Worm (Caenorhabditis elegans): ENCODE results near the gene T21B6.3.

Gene T21B6.3

DNA sequence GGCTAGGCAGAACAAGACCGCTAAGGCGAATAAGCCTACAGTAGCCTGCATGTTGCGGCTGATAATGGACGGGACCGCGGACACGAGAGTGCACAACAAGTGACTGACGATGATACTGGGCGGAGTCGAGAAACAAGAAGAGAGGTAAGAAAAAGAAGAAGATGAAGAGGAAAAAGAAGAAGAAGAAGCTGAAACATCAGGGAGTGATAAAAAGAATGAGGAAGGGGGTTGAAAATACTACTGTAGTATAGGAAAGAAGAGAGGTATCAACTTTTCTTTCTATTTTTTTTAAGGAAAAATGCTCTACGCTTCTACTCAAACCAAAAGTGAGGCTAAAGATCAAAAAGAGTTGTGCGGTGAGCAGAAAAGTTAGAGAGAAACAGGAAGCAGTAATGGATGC lies at the start of gene T21B6.3:
T21B6.3 (minus strand) TSS at position 101 of the 400 bp plus-strand sequence.
- TF ChIP-seq lsy-2 (tag; optimal IDR thresholded peaks at IDR 0.05) = no peak
- no peak for TF ChIP-seq peb-1 (tag; optimal IDR thresholded peaks at IDR 0.05)
- no peak for TF ChIP-seq zag-1 (tag; optimal IDR thresholded peaks at IDR 0.05)
- TF ChIP-seq dmd-4 (tag; optimal IDR thresholded peaks at IDR 0.05) = no peak
- no peak for TF ChIP-seq snpc-4 (tag; optimal IDR thresholded peaks at IDR 0.05)
- no peak for TF ChIP-seq nhr-25 (tag; optimal IDR thresholded peaks at IDR 0.05)
- TF ChIP-seq nhr-23 (tag; optimal IDR thresholded peaks at IDR 0.05) = no peak
- no peak for TF ChIP-seq Y55F3AM.14 (GFP tag; optimal IDR thresholded peaks at IDR 0.05)
- no peak for TF ChIP-seq unc-39 (tag; optimal IDR thresholded peaks at IDR 0.05)
- no peak for TF ChIP-seq blmp-1 (tag; optimal IDR thresholded peaks at IDR 0.05; ENCODE audit: insufficient read depth)
- no peak for TF ChIP-seq F13H6.1 (tag; optimal IDR thresholded peaks at IDR 0.05)
- TF ChIP-seq sma-9 (GFP tag; optimal IDR thresholded peaks at IDR 0.05) = no peak
- no peak for TF ChIP-seq sma-9 (tag; optimal IDR thresholded peaks at IDR 0.05)
- TF ChIP-seq aly-2 (tag; optimal IDR thresholded peaks at IDR 0.05) = no peak
- TF ChIP-seq ztf-11 (tag; optimal IDR thresholded peaks at IDR 0.05) = no peak

DNA sequence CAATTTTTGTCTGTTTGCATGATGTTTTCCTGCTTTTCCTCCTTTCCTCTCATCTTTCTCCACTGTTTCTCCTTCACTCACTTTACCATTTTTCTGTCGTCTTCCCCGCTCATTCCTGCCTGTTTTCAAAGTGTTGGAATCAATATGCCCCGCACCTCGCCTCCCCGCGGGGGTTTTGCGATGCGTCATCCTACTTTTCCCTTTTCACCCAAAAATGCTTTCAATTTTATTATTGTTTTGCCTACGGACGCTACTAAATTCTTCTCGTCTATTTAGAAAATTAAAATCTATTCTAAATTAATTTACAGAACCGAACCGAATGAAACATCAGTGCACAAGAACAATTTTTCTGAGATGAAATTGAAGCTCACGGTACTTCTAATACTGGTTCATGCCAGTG lies 43.4 kb upstream of the T21B6.3 start, which contains the start of gene ver-3:
ver-3 (plus strand) TSS at position 301 of the 400 bp plus-strand sequence.
- no peak for TF ChIP-seq dmd-4 (tag; optimal IDR thresholded peaks at IDR 0.05)
- no peak for TF ChIP-seq nhr-6 (tag; optimal IDR thresholded peaks at IDR 0.05)
- TF ChIP-seq ztf-4 (tag; optimal IDR thresholded peaks at IDR 0.05) = no peak
- TF ChIP-seq unc-62 (GFP tag; optimal IDR thresholded peaks at IDR 0.05) = no peak
- no peak for TF ChIP-seq peb-1 (tag; optimal IDR thresholded peaks at IDR 0.05)
- no peak for TF ChIP-seq nhr-237 (tag; optimal IDR thresholded peaks at IDR 0.05)
- TF ChIP-seq fos-1 (tag; optimal IDR thresholded peaks at IDR 0.05) = no peak
- TF ChIP-seq lsy-2 (tag; optimal IDR thresholded peaks at IDR 0.05) = no peak
- no peak for TF ChIP-seq lin-39 (tag; optimal IDR thresholded peaks at IDR 0.05)
- TF ChIP-seq lin-13 (GFP tag; optimal IDR thresholded peaks at IDR 0.05) = no peak
- no peak for TF ChIP-seq crh-2 (tag; optimal IDR thresholded peaks at IDR 0.05)
- TF ChIP-seq ceh-82 (tag; optimal IDR thresholded peaks at IDR 0.05) = no peak
- TF ChIP-seq unc-55 (GFP tag; optimal IDR thresholded peaks at IDR 0.05) = no peak
- TF ChIP-seq skn-1 (tag; optimal IDR thresholded peaks at IDR 0.05) = no peak

DNA sequence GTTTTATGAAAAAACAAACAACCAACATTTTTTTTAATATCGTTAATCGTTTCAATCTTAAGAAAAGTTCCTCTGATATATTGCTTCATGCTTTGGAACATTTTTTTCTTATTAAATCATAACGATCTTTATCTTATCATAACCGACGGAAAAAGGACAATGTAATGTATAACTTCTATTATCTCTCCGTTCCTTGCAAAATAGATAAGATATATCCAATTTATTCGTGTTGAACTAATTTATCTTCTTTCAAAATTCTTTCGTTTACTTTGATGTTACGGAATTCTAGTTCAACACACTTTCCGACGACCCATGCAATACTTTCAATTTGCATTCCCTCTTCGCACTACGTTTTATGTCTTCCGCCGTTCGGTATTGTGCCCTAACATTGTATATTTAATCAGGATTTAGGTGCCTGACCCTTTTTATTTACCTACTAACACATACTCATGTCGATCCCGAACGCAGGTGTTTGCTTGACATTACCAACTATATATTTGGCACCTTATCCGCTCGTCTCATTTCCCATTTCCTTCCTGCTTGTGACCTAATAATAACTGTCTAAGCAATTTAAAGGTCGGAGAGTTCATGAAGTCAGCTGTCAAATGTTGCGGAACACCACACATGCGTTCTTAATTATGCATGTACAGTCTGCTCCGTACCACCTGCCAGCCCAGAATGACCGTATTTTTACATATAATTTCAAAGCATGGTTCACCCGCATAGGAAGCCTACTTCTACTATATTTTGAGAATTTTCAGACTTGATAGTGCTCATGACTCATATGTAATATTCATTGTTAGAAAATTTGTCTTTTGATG lies 42.8 kb upstream of the T21B6.3 start:
- TF ChIP-seq ztf-11 (tag; optimal IDR thresholded peaks at IDR 0.05) (no peak), nhr-21 (tag; optimal IDR thresholded peaks at IDR 0.05) (no peak), lin-39 (tag; optimal IDR thresholded peaks at IDR 0.05) (no peak), unc-62 (GFP tag; optimal IDR thresholded peaks at IDR 0.05) (no peak), ztf-1 (GFP tag; conservative IDR thresholded peaks at IDR 0.05) (no peak), egl-27 (tag; optimal IDR thresholded peaks at IDR 0.05) (no peak), ceh-16 (tag; optimal IDR thresholded peaks at IDR 0.05) (no peak), nhr-77 (tag; optimal IDR thresholded peaks at IDR 0.05) (no peak), crh-2 (tag; optimal IDR thresholded peaks at IDR 0.05) (no peak), skn-1 (tag; optimal IDR thresholded peaks at IDR 0.05) (no peak), Y55F3AM.14 (GFP tag; optimal IDR thresholded peaks at IDR 0.05) (no peak), R02D3.7 (tag; optimal IDR thresholded peaks at IDR 0.05) (no peak)

DNA sequence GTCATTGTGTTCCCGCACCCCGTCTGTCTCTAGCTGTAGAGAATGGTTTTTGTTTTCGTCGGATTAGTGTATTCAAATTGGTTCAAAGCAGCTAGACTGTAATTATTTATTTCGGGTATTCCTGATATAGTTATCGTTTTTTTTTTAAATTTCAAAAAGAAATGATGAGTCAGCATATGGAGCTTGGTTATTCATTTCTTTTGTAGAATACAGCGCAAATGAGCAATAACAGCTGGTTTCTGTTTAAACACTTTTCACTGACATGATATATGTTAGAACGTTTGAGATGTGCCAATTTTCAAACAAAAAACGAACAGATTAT lies 42.1 kb upstream of the T21B6.3 start:
- TF ChIP-seq ceh-16 (tag; optimal IDR thresholded peaks at IDR 0.05) (no peak), alr-1 (tag; optimal IDR thresholded peaks at IDR 0.05) (no peak), ztf-1 (GFP tag; conservative IDR thresholded peaks at IDR 0.05) (no peak), mab-5 (tag; optimal IDR thresholded peaks at IDR 0.05) (no peak), aly-2 (tag; optimal IDR thresholded peaks at IDR 0.05) (no peak), crh-2 (tag; optimal IDR thresholded peaks at IDR 0.05) (no peak), skn-1 (tag; optimal IDR thresholded peaks at IDR 0.05) (no peak), ZK546.5 (tag; optimal IDR thresholded peaks at IDR 0.05) (no peak), nhr-6 (tag; optimal IDR thresholded peaks at IDR 0.05) (no peak), unc-62 (GFP tag; optimal IDR thresholded peaks at IDR 0.05) (no peak), gmeb-1 (tag; optimal IDR thresholded peaks at IDR 0.05) (no peak), nhr-12 (tag; optimal IDR thresholded peaks at IDR 0.05) (no peak)

Measured in whole organism, L2 larva.